Fruit fly (Drosophila melanogaster): ENCODE measurements around the gene CG15525.

The CG15525 gene

dm6 chr3R:29997607-29998236, at the start of gene CG15525, which contains the start of gene CG11504 (continued):
- TF ChIP-seq kah (GFP tag; optimal IDR thresholded peaks at IDR 0.05): no peak
- peak; percentile 81 for TF ChIP-seq crol (GFP tag; IDR thresholded peaks at IDR 0.05)
- no peak for TF ChIP-seq ken (GFP tag; IDR thresholded peaks at IDR 0.05)
- no peak for TF ChIP-seq br (optimal IDR thresholded peaks at IDR 0.05)
- TF ChIP-seq CG11085 (GFP tag; IDR thresholded peaks at IDR 0.05): 0 out of 2 replicates have a peak, but pooled peaks have one; percentile 9
- TF ChIP-seq cwo (GFP tag; optimal IDR thresholded peaks at IDR 0.05): no peak
- TF ChIP-seq CG3281 (GFP tag; optimal IDR thresholded peaks at IDR 0.05): no peak
- TF ChIP-seq CG6654 (GFP tag; optimal IDR thresholded peaks at IDR 0.05): no peak
- TF ChIP-seq exex (tag; optimal IDR thresholded peaks at IDR 0.05): no peak
- TF ChIP-seq CG9817 (tag; optimal IDR thresholded peaks at IDR 0.05): peak; percentile 22
- TF ChIP-seq CG8290 (GFP tag; optimal IDR thresholded peaks at IDR 0.05): peak; percentile 70
- no peak for TF ChIP-seq CG8290 (tag; optimal IDR thresholded peaks at IDR 0.05)
- no peak for TF ChIP-seq yki (optimal IDR thresholded peaks at IDR 0.05)
- no peak for TF ChIP-seq CG1792 (GFP tag; optimal IDR thresholded peaks at IDR 0.05)
- TF ChIP-seq CG1024 (GFP tag; IDR thresholded peaks at IDR 0.05): peak; percentile 34; the same call in 1 of the 2 replicates
- peak; percentile 33 for TF ChIP-seq fd96Cb (tag; optimal IDR thresholded peaks at IDR 0.05)
- peak; percentile 85; the same call in 1 of the 4 replicates for TF ChIP-seq chinmo (GFP tag; IDR thresholded peaks at IDR 0.05; ENCODE audit: partially characterized antibody)
- TF ChIP-seq ems (GFP tag; optimal IDR thresholded peaks at IDR 0.05): peak; percentile 46
- TF ChIP-seq abd-A (tag; optimal IDR thresholded peaks at IDR 0.05): no peak
- TF ChIP-seq CG9609 (GFP tag; optimal IDR thresholded peaks at IDR 0.05): peak; percentile 36
- no peak for TF ChIP-seq Gsc (GFP tag; IDR thresholded peaks at IDR 0.05)
- TF ChIP-seq lilli (GFP tag; optimal IDR thresholded peaks at IDR 0.05): peak; percentile 68
- no peak for TF ChIP-seq tap (tag; optimal IDR thresholded peaks at IDR 0.05)
- no peak for TF ChIP-seq Hr78 (GFP tag; optimal IDR thresholded peaks at IDR 0.05)
- TF ChIP-seq CG13123 (GFP tag; optimal IDR thresholded peaks at IDR 0.05): peak; percentile 5
- no peak for TF ChIP-seq BtbVII (GFP tag; optimal IDR thresholded peaks at IDR 0.05)
- TF ChIP-seq Lim3 (GFP tag; IDR thresholded peaks at IDR 0.05): no peak
- peak; percentile 42 for TF ChIP-seq gfzf (GFP tag; optimal IDR thresholded peaks at IDR 0.05)
- peak; percentile 78 for TF ChIP-seq Aef1 (GFP tag; IDR thresholded peaks at IDR 0.05)
- no peak for TF ChIP-seq tll (GFP tag; optimal IDR thresholded peaks at IDR 0.05)
- TF ChIP-seq nau (GFP tag; optimal IDR thresholded peaks at IDR 0.05): no peak
- TF ChIP-seq CG13624 (GFP tag; optimal IDR thresholded peaks at IDR 0.05): peak; percentile 65
- TF ChIP-seq HLH54F (GFP tag; optimal IDR thresholded peaks at IDR 0.05): peak; percentile 47
- peak; percentile 37 for TF ChIP-seq CG4820 (GFP tag; optimal IDR thresholded peaks at IDR 0.05)
- TF ChIP-seq CG16863 (GFP tag; optimal IDR thresholded peaks at IDR 0.05): peak; percentile 17
- TF ChIP-seq trem (tag; optimal IDR thresholded peaks at IDR 0.05): peak; percentile 85
- peak; percentile 29 for TF ChIP-seq CG15601 (tag; optimal IDR thresholded peaks at IDR 0.05)
- TF ChIP-seq CG1603 (tag; optimal IDR thresholded peaks at IDR 0.05): peak; percentile 64
- TF ChIP-seq gro (GFP tag; optimal IDR thresholded peaks at IDR 0.05): peak; percentile 53
- peak; percentile 18 for TF ChIP-seq jumu (GFP tag; optimal IDR thresholded peaks at IDR 0.05)
- TF ChIP-seq repo (GFP tag; optimal IDR thresholded peaks at IDR 0.05): no peak
- peak; percentile 8 for TF ChIP-seq CG8944 (GFP tag; optimal IDR thresholded peaks at IDR 0.05)
- peak; percentile 73 for TF ChIP-seq CG32772 (GFP tag; IDR thresholded peaks at IDR 0.05)
- no peak for TF ChIP-seq Side (GFP tag; optimal IDR thresholded peaks at IDR 0.05)
- peak; percentile 84 for TF ChIP-seq Med (GFP tag)
- TF ChIP-seq NC2β (GFP tag; optimal IDR thresholded peaks at IDR 0.05): peak; percentile 3
- TF ChIP-seq CG7745 (tag; optimal IDR thresholded peaks at IDR 0.05): no peak
- no peak for TF ChIP-seq CG8478 (optimal IDR thresholded peaks at IDR 0.05)
- TF ChIP-seq Lhr (GFP tag; optimal IDR thresholded peaks at IDR 0.05): no peak
- TF ChIP-seq CG14441 (GFP tag; IDR thresholded peaks at IDR 0.05): peak; percentile 65
- no peak for TF ChIP-seq CG11695 (GFP tag; IDR thresholded peaks at IDR 0.05)
- no peak for TF ChIP-seq CG3726 (GFP tag; IDR thresholded peaks at IDR 0.05)
